Worm (Caenorhabditis elegans): ENCODE measurements around the gene srg-44.

The srg-44 gene

DNA sequence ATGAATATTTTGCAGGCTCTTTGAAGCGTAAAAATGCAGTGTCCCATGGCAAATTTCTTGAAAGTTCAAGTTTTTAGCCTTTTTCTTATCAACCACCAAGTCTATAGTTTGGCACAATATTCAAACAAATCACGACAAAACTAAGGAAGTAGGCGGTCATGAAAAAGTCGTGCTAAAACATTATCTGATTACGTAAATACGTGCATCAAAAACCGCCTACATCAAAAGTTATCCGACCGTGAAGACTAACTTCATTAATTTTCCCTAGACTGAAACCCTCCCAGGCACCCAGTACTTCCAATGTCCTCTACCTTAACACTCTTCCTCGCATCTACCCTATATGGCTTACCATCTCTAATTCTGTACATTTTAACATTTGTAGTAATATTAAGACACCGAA is at the start of gene srg-44:
Gene srg-44, plus strand, starts transcription at position 301 of the 400 bp plus-strand sequence.
- TF ChIP-seq unc-62 (GFP tag; optimal IDR thresholded peaks at IDR 0.05) = no peak

DNA sequence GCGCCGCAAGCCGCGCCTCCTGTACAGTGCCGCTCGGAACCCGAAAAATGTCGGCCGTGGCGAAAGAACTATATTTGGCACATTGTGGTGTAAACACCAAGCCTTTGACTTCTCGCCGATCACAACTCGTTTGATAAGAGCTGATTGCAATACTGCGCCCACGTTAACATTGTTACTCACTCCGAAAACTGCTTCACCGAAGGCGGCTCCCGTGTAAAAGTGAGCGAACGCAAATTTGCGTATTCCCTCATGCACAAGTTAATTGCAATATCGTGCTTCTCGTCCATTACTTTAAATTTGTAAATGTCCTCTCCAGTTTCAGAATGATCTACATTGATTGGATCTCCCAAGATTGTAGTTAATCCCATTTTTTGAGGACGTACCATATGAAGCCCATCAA is 44.4 kb upstream of the srg-44 start:
- TF ChIP-seq unc-62 (GFP tag; optimal IDR thresholded peaks at IDR 0.05) = no peak

- TF ChIP-seq unc-62 (GFP tag; optimal IDR thresholded peaks at IDR 0.05) = no peak
These were observed 35.9 kb upstream of the srg-44 start for ce11 chrV:17292740-17293139.

- TF ChIP-seq unc-62 (GFP tag; optimal IDR thresholded peaks at IDR 0.05) = no peak
These were observed 32.2 kb upstream of the srg-44 start for ce11 chrV:17296443-17296842.

ce11 chrV:17298657-17299056 is 29.9 kb upstream of the srg-44 start:
- TF ChIP-seq unc-62 (GFP tag; optimal IDR thresholded peaks at IDR 0.05) = no peak

DNA sequence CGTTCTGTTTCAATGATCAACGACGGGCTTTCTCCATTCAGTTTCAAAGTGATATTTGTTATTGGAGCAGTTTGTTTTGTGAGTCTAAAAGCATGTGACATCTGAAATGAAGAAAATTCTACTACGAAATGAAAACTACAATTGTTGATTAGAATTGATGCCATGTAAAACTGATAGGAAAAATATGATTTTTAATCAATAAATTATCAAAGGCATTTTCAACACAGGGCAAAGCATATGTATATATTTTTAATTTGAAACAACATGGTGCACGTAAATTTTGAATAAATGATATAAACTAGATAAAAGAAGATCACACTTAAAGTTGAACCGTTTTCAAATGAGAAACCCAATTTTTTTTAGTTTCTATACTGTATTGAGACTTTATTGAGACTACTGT is 27.2 kb upstream of the srg-44 start, which contains the start of gene K10G4.5:
Gene K10G4.5, minus strand, starts transcription at position 101 of the 400 bp plus-strand sequence.
- TF ChIP-seq unc-62 (GFP tag; optimal IDR thresholded peaks at IDR 0.05) = no peak

- TF ChIP-seq unc-62 (GFP tag; optimal IDR thresholded peaks at IDR 0.05) = no peak
These were observed 25.8 kb upstream of the srg-44 start, which contains the start of gene sri-70 for ce11 chrV:17302754-17303153. TSS of gene sri-70 (plus strand) at chrV:17303054.

DNA sequence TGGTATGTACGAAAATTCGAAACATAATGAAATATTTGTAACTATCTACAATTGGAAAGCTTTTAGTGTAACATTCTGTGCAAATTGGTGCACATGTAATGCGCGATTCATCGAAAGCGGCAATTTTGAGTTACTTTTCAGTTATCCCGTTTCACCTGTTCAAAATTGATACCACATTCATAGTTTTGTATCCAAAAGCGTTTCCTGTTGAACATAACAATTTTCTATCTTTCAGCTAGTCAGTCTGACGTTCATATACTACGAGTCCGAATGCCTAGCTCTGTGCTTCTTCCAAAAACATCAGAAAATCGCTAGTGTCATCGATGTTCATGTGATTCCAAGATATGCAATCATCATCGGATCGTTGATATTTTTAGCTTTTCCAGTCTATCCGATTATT is 25.2 kb upstream of the srg-44 start:
- TF ChIP-seq unc-62 (GFP tag; optimal IDR thresholded peaks at IDR 0.05) = no peak

DNA sequence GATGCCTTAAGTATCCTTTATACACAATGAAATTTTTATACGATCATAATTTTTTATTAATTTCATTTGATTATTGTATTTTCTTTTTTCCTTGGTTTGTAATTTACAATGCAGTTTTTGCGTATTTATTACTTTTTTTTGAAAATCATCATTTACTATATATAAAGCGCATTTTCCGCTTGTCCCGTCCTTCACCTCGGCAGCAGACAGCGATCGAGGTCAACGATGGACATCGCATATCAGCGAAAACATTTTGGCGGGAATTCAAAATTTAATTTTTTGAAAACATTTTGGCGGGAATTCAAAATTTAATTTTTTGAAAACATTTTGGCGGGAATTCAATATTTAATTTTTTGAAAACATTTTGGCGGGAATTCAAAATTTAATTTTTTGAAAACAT is 20.7 kb upstream of the srg-44 start:
- no peak for TF ChIP-seq unc-62 (GFP tag; optimal IDR thresholded peaks at IDR 0.05)

ce11 chrV:17312386-17312785 is 16.2 kb upstream of the srg-44 start, which contains the start of gene Y61B8B.3:
TSS of gene Y61B8B.3 (minus strand) at chrV:17312486.
- no peak for TF ChIP-seq unc-62 (GFP tag; optimal IDR thresholded peaks at IDR 0.05)

DNA sequence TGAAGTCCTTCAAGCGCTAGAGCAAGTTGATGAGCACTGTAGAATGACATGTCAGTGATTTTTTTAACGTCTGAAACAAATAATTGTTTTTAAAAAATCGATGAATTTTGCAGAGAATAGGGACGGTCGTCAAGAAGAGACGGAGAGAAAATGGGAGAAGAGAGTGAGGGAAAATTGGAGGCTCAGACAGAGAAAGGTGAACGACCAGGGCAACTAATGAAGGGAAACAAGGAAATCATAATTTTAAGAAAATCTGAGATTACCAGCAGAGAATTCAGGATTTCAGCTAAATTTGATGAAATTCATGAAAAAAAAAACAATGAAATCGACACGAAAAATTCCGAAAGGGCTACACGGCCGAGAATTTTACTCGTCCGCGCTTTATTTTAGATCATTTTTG is 13.5 kb upstream of the srg-44 start, which contains the start of gene F31E9.6:
Gene F31E9.6, minus strand, starts transcription at position 91 of the 400 bp plus-strand sequence.
- TF ChIP-seq unc-62 (GFP tag; optimal IDR thresholded peaks at IDR 0.05) = no peak

- TF ChIP-seq unc-62 (GFP tag; optimal IDR thresholded peaks at IDR 0.05) = no peak
These were observed 11.3 kb upstream of the srg-44 start for ce11 chrV:17317297-17317696.

- TF ChIP-seq unc-62 (GFP tag; optimal IDR thresholded peaks at IDR 0.05) = no peak
These were observed 10.8 kb upstream of the srg-44 start, which contains the start of gene srz-58 for ce11 chrV:17317786-17318185. TSS of gene srz-58 (plus strand) at chrV:17318147.

DNA sequence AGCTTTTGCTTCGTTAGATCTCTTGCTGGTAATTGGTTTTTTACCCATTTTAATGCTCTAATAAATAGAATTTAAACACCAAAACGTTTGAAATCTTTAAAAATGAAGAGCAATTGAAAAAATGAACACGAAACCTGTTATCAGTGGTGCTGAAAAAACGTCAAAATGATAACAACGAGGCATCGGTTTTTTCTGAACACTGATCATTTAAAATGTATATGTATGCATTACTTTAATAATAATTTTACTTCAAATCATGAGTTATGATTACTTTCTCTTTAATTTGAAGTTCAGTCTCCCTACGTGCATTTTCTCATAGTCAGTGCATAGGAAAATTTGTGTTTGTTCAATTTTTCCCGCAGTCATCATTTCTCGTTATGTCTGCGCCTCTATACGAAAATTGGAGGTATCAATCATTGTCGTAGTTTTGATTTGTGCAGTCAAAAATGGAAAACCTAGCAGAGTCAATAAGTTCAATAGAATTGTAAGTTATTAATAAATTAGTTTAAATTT is 6.1 kb upstream of the srg-44 start, which contains the start of gene F31E9.3:
Gene F31E9.3, plus strand, starts transcription at position 194 of the 513 bp plus-strand sequence.
- TF ChIP-seq unc-62 (GFP tag; optimal IDR thresholded peaks at IDR 0.05) = no peak

DNA sequence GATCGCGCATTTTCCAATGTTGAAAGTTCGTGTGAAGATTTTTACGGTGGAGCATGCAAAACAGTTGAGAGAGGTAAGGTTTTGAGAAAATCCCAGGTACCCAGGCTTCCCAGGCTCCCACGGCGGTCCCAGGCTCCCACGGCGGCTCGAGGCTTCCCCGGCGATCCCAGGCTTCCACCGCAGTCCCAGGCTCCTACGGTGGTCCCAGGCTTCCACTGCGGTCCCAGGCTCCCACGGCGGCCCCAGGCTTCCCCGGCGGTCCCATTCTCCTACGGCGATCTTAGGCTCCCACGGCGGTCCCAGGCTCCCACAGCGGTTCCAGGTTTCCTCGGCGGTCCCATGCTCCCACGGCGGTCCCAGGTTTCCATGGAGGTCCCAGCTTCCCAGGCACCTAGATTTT is 4.7 kb upstream of the srg-44 start:
- no peak for TF ChIP-seq unc-62 (GFP tag; optimal IDR thresholded peaks at IDR 0.05)

ce11 chrV:17327867-17328266 is 730 bp upstream of the srg-44 start, which contains the start of gene sdz-16:
TSS of gene sdz-16 (minus strand) at chrV:17327967.
- TF ChIP-seq unc-62 (GFP tag; optimal IDR thresholded peaks at IDR 0.05) = no peak

- no peak for TF ChIP-seq unc-62 (GFP tag; optimal IDR thresholded peaks at IDR 0.05)
These were observed 2.7 kb downstream of the srg-44 start, which contains the start of gene fbxa-185 for ce11 chrV:17331340-17331739. TSS of gene fbxa-185 (plus strand) at chrV:17331640.

- no peak for TF ChIP-seq unc-62 (GFP tag; optimal IDR thresholded peaks at IDR 0.05)
These were observed 10.8 kb downstream of the srg-44 start for ce11 chrV:17339349-17339748.
